Fruit fly (Drosophila melanogaster): ENCODE results near the gene CG42637.

CG42637 gene

DNA sequence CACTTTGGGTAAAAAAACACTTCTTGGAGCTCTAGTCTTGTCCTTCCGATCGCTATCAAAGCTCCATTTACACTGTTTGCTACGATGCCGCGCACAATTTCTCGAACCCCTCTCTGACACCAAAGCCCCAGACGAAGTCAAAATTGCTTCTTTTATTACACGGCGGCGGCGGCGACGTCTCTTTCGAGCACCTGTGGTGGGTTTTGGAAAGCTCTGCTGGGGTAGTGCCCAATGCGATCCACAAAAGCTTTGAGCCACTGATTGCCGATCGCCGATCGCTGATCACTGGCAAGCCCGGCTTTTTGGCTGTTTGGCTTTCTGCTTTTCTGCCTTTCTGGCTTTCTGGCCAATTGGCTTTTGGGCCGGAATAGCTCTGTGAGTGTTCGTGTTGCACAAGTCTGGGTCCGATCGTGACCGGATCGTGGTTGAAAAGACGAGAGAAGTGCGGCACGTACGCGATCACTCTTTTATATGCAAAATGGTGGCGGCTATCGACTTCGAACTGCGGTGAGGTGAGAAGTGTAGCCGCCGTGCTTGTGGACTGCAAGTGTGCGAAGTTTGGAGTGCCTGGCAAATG, 85.7 kb downstream of the CG42637 start, which contains the start of gene serp:
TSS of gene serp (minus strand) at position 446 of the 577 bp plus-strand sequence.
- no peak for TF ChIP-seq CG17801 (GFP tag; optimal IDR thresholded peaks at IDR 0.05; ENCODE audit: partially characterized antibody)

dm6 chr3L:19704869-19705268, 88.5 kb downstream of the CG42637 start:
- no peak for TF ChIP-seq CG17801 (GFP tag; optimal IDR thresholded peaks at IDR 0.05; ENCODE audit: partially characterized antibody)

- no peak for TF ChIP-seq CG17801 (GFP tag; optimal IDR thresholded peaks at IDR 0.05; ENCODE audit: partially characterized antibody)
Observed at dm6 chr3L:19703323-19703722, 90.0 kb downstream of the CG42637 start.

- no peak for TF ChIP-seq CG17801 (GFP tag; optimal IDR thresholded peaks at IDR 0.05; ENCODE audit: partially characterized antibody)
Observed at dm6 chr3L:19701662-19702061, 91.7 kb downstream of the CG42637 start.

DNA sequence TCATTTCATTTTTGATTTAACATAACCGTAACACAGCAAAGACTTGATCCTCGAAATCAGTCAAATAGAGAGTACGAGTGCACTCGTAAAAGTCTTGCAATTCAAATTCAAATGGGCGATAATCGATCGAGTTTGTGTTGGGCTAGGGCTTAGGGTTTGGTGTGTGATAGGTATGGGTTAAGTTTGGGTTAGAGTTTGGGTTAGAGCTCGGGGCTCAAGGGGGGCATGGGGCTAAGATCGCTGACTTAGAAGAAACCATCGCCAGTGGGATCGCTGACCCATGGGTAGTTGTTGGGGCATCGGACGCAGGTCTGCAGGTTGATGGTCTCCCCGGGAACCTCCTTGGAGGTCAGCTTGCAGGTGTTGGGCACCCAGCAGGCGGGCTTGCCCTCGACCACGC, 92.3 kb downstream of the CG42637 start:
- no peak for TF ChIP-seq CG17801 (GFP tag; optimal IDR thresholded peaks at IDR 0.05; ENCODE audit: partially characterized antibody)

DNA sequence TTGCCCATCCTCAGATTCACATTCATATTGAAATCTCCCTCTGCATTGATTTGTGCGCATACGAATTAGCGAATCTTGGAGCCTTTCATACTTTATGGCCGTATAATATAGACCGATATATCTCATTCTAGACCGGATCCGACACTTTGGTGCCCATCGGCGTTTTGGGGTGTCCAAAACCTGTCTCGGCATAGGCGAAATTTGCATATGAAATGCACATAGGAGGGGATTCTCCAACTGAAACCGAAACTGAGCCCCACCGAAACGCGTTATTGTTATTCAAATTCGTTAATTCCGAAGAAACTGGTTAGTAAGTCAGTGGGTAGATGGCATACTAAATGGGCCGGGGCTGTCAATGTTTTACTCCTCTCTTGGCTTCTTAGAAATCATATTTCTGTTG, 92.9 kb downstream of the CG42637 start:
- TF ChIP-seq CG17801 (GFP tag; optimal IDR thresholded peaks at IDR 0.05; ENCODE audit: partially characterized antibody) = no peak

DNA sequence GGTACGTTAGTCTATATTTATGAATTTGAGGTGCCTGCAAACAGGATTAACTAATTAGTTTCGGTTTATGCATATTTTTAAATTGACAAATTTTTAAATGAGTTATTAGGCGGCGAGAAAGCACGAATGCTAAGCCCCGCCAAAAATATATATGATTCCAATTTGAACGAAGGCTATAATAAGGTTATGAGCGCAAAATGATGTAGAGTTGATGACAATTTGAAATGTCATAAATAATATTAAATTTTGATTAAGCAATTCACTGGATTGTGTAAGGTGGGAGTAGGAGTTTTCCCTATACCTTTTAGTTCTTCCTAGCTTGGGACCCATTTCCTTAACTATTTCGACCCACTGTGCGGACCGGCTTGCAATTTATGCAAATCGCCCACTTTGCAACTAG, 93.7 kb downstream of the CG42637 start:
- TF ChIP-seq CG17801 (GFP tag; optimal IDR thresholded peaks at IDR 0.05; ENCODE audit: partially characterized antibody) = no peak

dm6 chr3L:19698651-19699050, 94.7 kb downstream of the CG42637 start:
- TF ChIP-seq CG17801 (GFP tag; optimal IDR thresholded peaks at IDR 0.05; ENCODE audit: partially characterized antibody) = no peak

- TF ChIP-seq CG17801 (GFP tag; optimal IDR thresholded peaks at IDR 0.05; ENCODE audit: partially characterized antibody) = no peak
Observed at dm6 chr3L:19697395-19697978, 95.9 kb downstream of the CG42637 start.

- no peak for TF ChIP-seq CG17801 (GFP tag; optimal IDR thresholded peaks at IDR 0.05; ENCODE audit: partially characterized antibody)
Observed at dm6 chr3L:19696073-19696960, 97.1 kb downstream of the CG42637 start.

- TF ChIP-seq CG17801 (GFP tag; optimal IDR thresholded peaks at IDR 0.05; ENCODE audit: partially characterized antibody) = no peak
Observed at dm6 chr3L:19695057-19695627, 98.2 kb downstream of the CG42637 start, which contains the start of gene verm. Gene verm (minus strand): TSS chr3L:19695260.

- no peak for TF ChIP-seq CG17801 (GFP tag; optimal IDR thresholded peaks at IDR 0.05; ENCODE audit: partially characterized antibody)
Observed at dm6 chr3L:19694156-19694643, 99.2 kb downstream of the CG42637 start.

dm6 chr3L:19687200-19687687, 106.1 kb downstream of the CG42637 start, which contains the start of the genes CG8765 and Gbeta76C:
Gene CG8765 (minus strand): TSS chr3L:19687353.
Gene Gbeta76C (plus strand): TSS chr3L:19687637.
- TF ChIP-seq CG17801 (GFP tag; optimal IDR thresholded peaks at IDR 0.05; ENCODE audit: partially characterized antibody) = peak; percentile 20

DNA sequence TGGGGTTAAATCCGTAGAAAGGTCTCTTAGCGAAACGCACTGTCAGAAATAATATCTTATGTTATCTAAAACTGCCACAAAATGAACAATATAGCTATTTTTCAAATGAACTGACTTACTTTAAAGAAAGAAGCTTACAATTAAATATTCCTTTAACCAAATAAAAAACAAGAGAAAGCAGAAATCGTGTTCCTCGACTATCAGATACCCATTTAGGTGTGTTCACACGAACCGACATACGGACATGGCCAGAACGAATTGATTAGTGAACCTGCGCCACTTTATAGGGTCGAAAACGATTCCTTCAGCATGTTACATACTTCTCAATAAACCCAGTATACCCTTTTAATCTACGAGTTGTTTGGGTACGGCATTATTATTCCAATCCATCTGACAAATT, 109.8 kb downstream of the CG42637 start:
- no peak for TF ChIP-seq CG17801 (GFP tag; optimal IDR thresholded peaks at IDR 0.05; ENCODE audit: partially characterized antibody)

DNA sequence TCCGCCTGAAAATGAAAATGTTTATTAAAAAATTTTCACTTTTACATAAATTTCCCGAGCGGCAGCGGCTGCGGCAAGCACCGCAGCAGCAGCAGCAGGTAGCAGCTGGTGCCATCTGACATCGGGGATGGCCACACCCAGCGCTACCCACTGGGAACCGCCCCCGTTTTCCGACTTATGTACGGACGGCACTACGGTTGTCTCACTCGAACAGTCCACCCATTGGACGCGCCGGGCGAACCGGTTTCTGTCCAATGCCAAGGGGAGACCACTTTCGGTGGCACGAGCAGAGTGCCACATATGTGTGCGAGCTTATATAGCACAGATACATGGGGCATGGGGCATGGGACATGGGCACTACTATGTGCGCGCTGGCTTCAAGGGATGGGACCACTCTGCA, 110.5 kb downstream of the CG42637 start:
- no peak for TF ChIP-seq CG17801 (GFP tag; optimal IDR thresholded peaks at IDR 0.05; ENCODE audit: partially characterized antibody)

All from ovary, adult (tissue).